Fruit fly (Drosophila melanogaster): ENCODE results near the gene Pcp.

Gene Pcp

dm6 chr2L:7042150-7042811, 20.8 kb downstream of the Pcp start:
- TF ChIP-seq OdsH (GFP tag; optimal IDR thresholded peaks at IDR 0.05), result peak; percentile 58
- no peak for TF ChIP-seq Hr78 (GFP tag; optimal IDR thresholded peaks at IDR 0.05)
- TF ChIP-seq Dfd (GFP tag; optimal IDR thresholded peaks at IDR 0.05), result no peak
- TF ChIP-seq woc (GFP tag; optimal IDR thresholded peaks at IDR 0.05), result no peak
- no peak for TF ChIP-seq N (GFP tag; optimal IDR thresholded peaks at IDR 0.05)
- TF ChIP-seq Sp1 (GFP tag; optimal IDR thresholded peaks at IDR 0.05), result peak; percentile 59
- TF ChIP-seq CG9705 (GFP tag; optimal IDR thresholded peaks at IDR 0.05), result peak; percentile 23
- TF ChIP-seq rgr (GFP tag; optimal IDR thresholded peaks at IDR 0.05), result peak; percentile 41
- peak; percentile 25 for TF ChIP-seq jim (GFP tag; optimal IDR thresholded peaks at IDR 0.05)
- TF ChIP-seq sage (GFP tag; optimal IDR thresholded peaks at IDR 0.05), result no peak
- TF ChIP-seq tai (GFP tag; optimal IDR thresholded peaks at IDR 0.05), result peak; percentile 13
- peak; percentile 39 for TF ChIP-seq ey (GFP tag; optimal IDR thresholded peaks at IDR 0.05)
- no peak for TF ChIP-seq CG32264 (GFP tag; optimal IDR thresholded peaks at IDR 0.05)
- peak in 1 of 2 experiments; percentile 54 for TF ChIP-seq foxo (GFP tag; optimal IDR thresholded peaks at IDR 0.05)
- no peak for TF ChIP-seq Abd-B (GFP tag; optimal IDR thresholded peaks at IDR 0.05)
- TF ChIP-seq Hnf4 (GFP tag; optimal IDR thresholded peaks at IDR 0.05), result peak; percentile 69
- TF ChIP-seq dmrt93B (GFP tag; optimal IDR thresholded peaks at IDR 0.05), result no peak
- peak; percentile 53 for TF ChIP-seq sv (GFP tag; optimal IDR thresholded peaks at IDR 0.05)
- peak; percentile 54 for TF ChIP-seq Myc (optimal IDR thresholded peaks at IDR 0.05)
- peak; percentile 16 for TF ChIP-seq Dif (GFP tag; optimal IDR thresholded peaks at IDR 0.05; ENCODE audit: partially characterized antibody)
- no peak for TF ChIP-seq CrebA (GFP tag; optimal IDR thresholded peaks at IDR 0.05; ENCODE audit: borderline replicate concordance)
- peak; percentile 49 for TF ChIP-seq h (GFP tag; optimal IDR thresholded peaks at IDR 0.05)
- peak; percentile 27 for TF ChIP-seq Jra (GFP tag; optimal IDR thresholded peaks at IDR 0.05)
- peak; percentile 73 for TF ChIP-seq fru (GFP tag; optimal IDR thresholded peaks at IDR 0.05)
- TF ChIP-seq pan (optimal IDR thresholded peaks at IDR 0.05), result no peak
- no peak for TF ChIP-seq Rel (GFP tag; optimal IDR thresholded peaks at IDR 0.05)
- TF ChIP-seq Rel (tag; optimal IDR thresholded peaks at IDR 0.05), result peak; percentile 62
- TF ChIP-seq Hr83 (GFP tag; optimal IDR thresholded peaks at IDR 0.05; ENCODE audit: poor library complexity, severe bottlenecking), result peak; percentile 87
- peak; percentile 54 for TF ChIP-seq brk (GFP tag; optimal IDR thresholded peaks at IDR 0.05)
- no peak for TF ChIP-seq dsf (GFP tag; optimal IDR thresholded peaks at IDR 0.05; ENCODE audit: borderline replicate concordance)
- TF ChIP-seq br (GFP tag; optimal IDR thresholded peaks at IDR 0.05), result peak; percentile 72
- no peak for TF ChIP-seq dl (GFP tag; optimal IDR thresholded peaks at IDR 0.05; ENCODE audit: insufficient read depth in 1 of 2, partially characterized antibody in 2 of 2)
- TF ChIP-seq usp (GFP tag; optimal IDR thresholded peaks at IDR 0.05), result no peak
- peak; percentile 25 for TF ChIP-seq lola (GFP tag; optimal IDR thresholded peaks at IDR 0.05)
- TF ChIP-seq Vsx2 (GFP tag; optimal IDR thresholded peaks at IDR 0.05; ENCODE audit: partially characterized antibody), result no peak
- peak; percentile 6 for TF ChIP-seq Mio (GFP tag; optimal IDR thresholded peaks at IDR 0.05)
- TF ChIP-seq GATAd (GFP tag; optimal IDR thresholded peaks at IDR 0.05), result no peak
- peak; percentile 40 for TF ChIP-seq psq (GFP tag; optimal IDR thresholded peaks at IDR 0.05)
- peak; percentile 38 for TF ChIP-seq HLH106 (tag; optimal IDR thresholded peaks at IDR 0.05)

dm6 chr2L:7043039-7043905, 21.8 kb downstream of the Pcp start:
- peak; percentile 26 for TF ChIP-seq Hr83 (GFP tag; optimal IDR thresholded peaks at IDR 0.05; ENCODE audit: poor library complexity, severe bottlenecking)
- TF ChIP-seq usp (GFP tag; optimal IDR thresholded peaks at IDR 0.05), result no peak
- TF ChIP-seq brk (GFP tag; optimal IDR thresholded peaks at IDR 0.05), result no peak
- TF ChIP-seq N (GFP tag; optimal IDR thresholded peaks at IDR 0.05), result no peak
- TF ChIP-seq rgr (GFP tag; optimal IDR thresholded peaks at IDR 0.05), result peak; percentile 8
- TF ChIP-seq sv (GFP tag; optimal IDR thresholded peaks at IDR 0.05), result no peak
- no peak for TF ChIP-seq lola (GFP tag; optimal IDR thresholded peaks at IDR 0.05)
- no peak for TF ChIP-seq CG32264 (GFP tag; optimal IDR thresholded peaks at IDR 0.05)
- no peak for TF ChIP-seq dsf (GFP tag; optimal IDR thresholded peaks at IDR 0.05; ENCODE audit: borderline replicate concordance)
- peak; percentile 14 for TF ChIP-seq h (GFP tag; optimal IDR thresholded peaks at IDR 0.05)
- no peak for TF ChIP-seq tai (GFP tag; optimal IDR thresholded peaks at IDR 0.05)
- peak; percentile 7 for TF ChIP-seq ey (GFP tag; optimal IDR thresholded peaks at IDR 0.05)
- TF ChIP-seq foxo (GFP tag; optimal IDR thresholded peaks at IDR 0.05), result peak in 1 of 2 experiments; percentile 43
- TF ChIP-seq Jra (GFP tag; optimal IDR thresholded peaks at IDR 0.05), result no peak
- no peak for TF ChIP-seq Hnf4 (GFP tag; optimal IDR thresholded peaks at IDR 0.05)
- TF ChIP-seq dmrt93B (GFP tag; optimal IDR thresholded peaks at IDR 0.05), result peak; percentile 23
- no peak for TF ChIP-seq sage (GFP tag; optimal IDR thresholded peaks at IDR 0.05)
- no peak for TF ChIP-seq pan (optimal IDR thresholded peaks at IDR 0.05)
- peak; percentile 3 for TF ChIP-seq psq (GFP tag; optimal IDR thresholded peaks at IDR 0.05)
- TF ChIP-seq GATAd (GFP tag; optimal IDR thresholded peaks at IDR 0.05), result no peak
- TF ChIP-seq Mio (GFP tag; optimal IDR thresholded peaks at IDR 0.05), result no peak
- no peak for TF ChIP-seq Dif (GFP tag; optimal IDR thresholded peaks at IDR 0.05; ENCODE audit: partially characterized antibody)
- peak; percentile 14 for TF ChIP-seq Sp1 (GFP tag; optimal IDR thresholded peaks at IDR 0.05)
- peak; percentile 44 for TF ChIP-seq HLH106 (tag; optimal IDR thresholded peaks at IDR 0.05)
- peak; percentile 4 for TF ChIP-seq woc (GFP tag; optimal IDR thresholded peaks at IDR 0.05)
- no peak for TF ChIP-seq OdsH (GFP tag; optimal IDR thresholded peaks at IDR 0.05)
- no peak for TF ChIP-seq CrebA (GFP tag; optimal IDR thresholded peaks at IDR 0.05; ENCODE audit: borderline replicate concordance)
- TF ChIP-seq jim (GFP tag; optimal IDR thresholded peaks at IDR 0.05), result no peak
- peak; percentile 48 for TF ChIP-seq fru (GFP tag; optimal IDR thresholded peaks at IDR 0.05)
